Worm (Caenorhabditis elegans): ENCODE data around the gene W04B5.6.
"Not testable (repeated sequence)": the region's sequence is repeated elsewhere in the genome, so short reads cannot be mapped to it uniquely, and the experiment has no call there.

The W04B5.6 gene

ce11 chrIII:2438543-2438942, 3.3 kb upstream of the W04B5.6 start, which contains the start of gene E02H9.13:
Gene E02H9.13 (minus strand): TSS chrIII:2438741.
- TF ChIP-seq ztf-4 (tag; optimal IDR thresholded peaks at IDR 0.05) (no peak), lsy-12 (tag; optimal IDR thresholded peaks at IDR 0.05) (no peak), nhr-23 (tag; optimal IDR thresholded peaks at IDR 0.05) (no peak), nhr-43 (tag; optimal IDR thresholded peaks at IDR 0.05; ENCODE audit: poor library complexity, severe bottlenecking) (no peak), ama-1 (optimal IDR thresholded peaks at IDR 0.05) (no peak), nhr-77 (tag; optimal IDR thresholded peaks at IDR 0.05) (no peak), ceh-28 (tag; optimal IDR thresholded peaks at IDR 0.05) (no peak), ceh-16 (tag; optimal IDR thresholded peaks at IDR 0.05) (no peak), nhr-76 (tag; optimal IDR thresholded peaks at IDR 0.05) (no peak), fkh-2 (tag; optimal IDR thresholded peaks at IDR 0.05) (no peak), ceh-82 (tag; optimal IDR thresholded peaks at IDR 0.05) (no peak), pqm-1 (tag; optimal IDR thresholded peaks at IDR 0.05) (no peak), fkh-10 (GFP tag; optimal IDR thresholded peaks at IDR 0.05) (no peak), tbx-2 (tag; optimal IDR thresholded peaks at IDR 0.05) (no peak), elt-1 (tag; optimal IDR thresholded peaks at IDR 0.05) (no peak)

ce11 chrIII:2435805-2436204, 532 bp upstream of the W04B5.6 start, which contains the start of gene E02H9.6:
Gene E02H9.6 (plus strand): TSS chrIII:2436105.
- not testable (repeated sequence) for TF ChIP-seq skn-1, lin-15B, fos-1 (tag; optimal IDR thresholded peaks at IDR 0.05)

- TF ChIP-seq R02D3.7 (tag; optimal IDR thresholded peaks at IDR 0.05) = no peak
- no peak for TF ChIP-seq tbx-2 (tag; optimal IDR thresholded peaks at IDR 0.05)
- no peak for TF ChIP-seq elt-3 (tag; optimal IDR thresholded peaks at IDR 0.05)
- TF ChIP-seq skn-1 (tag; optimal IDR thresholded peaks at IDR 0.05) = no peak
- no peak for TF ChIP-seq pha-4 (tag; optimal IDR thresholded peaks at IDR 0.05)
- TF ChIP-seq sea-2 (GFP tag; optimal IDR thresholded peaks at IDR 0.05) = no peak
- no peak for TF ChIP-seq eor-1 (tag; optimal IDR thresholded peaks at IDR 0.05)
- TF ChIP-seq daf-12 (tag; optimal IDR thresholded peaks at IDR 0.05) = no peak
- TF ChIP-seq nhr-76 (tag; optimal IDR thresholded peaks at IDR 0.05) = no peak
- no peak for TF ChIP-seq nhr-25 (tag; optimal IDR thresholded peaks at IDR 0.05)
- TF ChIP-seq ztf-11 (tag; optimal IDR thresholded peaks at IDR 0.05) = no peak
- TF ChIP-seq nhr-43 (tag; optimal IDR thresholded peaks at IDR 0.05; ENCODE audit: poor library complexity, severe bottlenecking) = no peak
- no peak for TF ChIP-seq ceh-82 (tag; optimal IDR thresholded peaks at IDR 0.05)
- no peak for TF ChIP-seq unc-39 (tag; optimal IDR thresholded peaks at IDR 0.05)
- TF ChIP-seq elt-1 (tag; optimal IDR thresholded peaks at IDR 0.05) = no peak
- no peak for TF ChIP-seq unc-62 (GFP tag; optimal IDR thresholded peaks at IDR 0.05)
- no peak for TF ChIP-seq ceh-9 (tag; optimal IDR thresholded peaks at IDR 0.05)
- TF ChIP-seq nfya-1 (tag; optimal IDR thresholded peaks at IDR 0.05; ENCODE audit: insufficient read depth) = no peak
These were observed 2.3 kb downstream of the W04B5.6 start for ce11 chrIII:2432925-2433324.

ce11 chrIII:2426122-2426521, 9.2 kb downstream of the W04B5.6 start, which contains the start of gene W04B5.8:
Gene W04B5.8 (plus strand): TSS chrIII:2426316.
- no peak for TF ChIP-seq nhr-237 (tag; optimal IDR thresholded peaks at IDR 0.05)
- TF ChIP-seq ztf-4 (tag; optimal IDR thresholded peaks at IDR 0.05) = no peak
- TF ChIP-seq hmg-11 (tag; optimal IDR thresholded peaks at IDR 0.05) = peak; percentile 48
- peak; percentile 5 for TF ChIP-seq ceh-28 (tag; optimal IDR thresholded peaks at IDR 0.05)
- TF ChIP-seq nhr-77 (tag; optimal IDR thresholded peaks at IDR 0.05) = no peak
- peak; percentile 19 for TF ChIP-seq nfya-1 (tag; optimal IDR thresholded peaks at IDR 0.05; ENCODE audit: insufficient read depth)
- no peak for TF ChIP-seq egl-27 (tag; optimal IDR thresholded peaks at IDR 0.05)

- no peak for TF ChIP-seq unc-62 (GFP tag; optimal IDR thresholded peaks at IDR 0.05)
- no peak for TF ChIP-seq nhr-11 (tag; optimal IDR thresholded peaks at IDR 0.05)
- TF ChIP-seq lin-15B (tag; optimal IDR thresholded peaks at IDR 0.05) = no peak
- TF ChIP-seq elt-2 (tag; optimal IDR thresholded peaks at IDR 0.05) = no peak
- no peak for TF ChIP-seq nfya-1 (tag; optimal IDR thresholded peaks at IDR 0.05; ENCODE audit: insufficient read depth)
- no peak for TF ChIP-seq elt-3 (tag; optimal IDR thresholded peaks at IDR 0.05)
- no peak for TF ChIP-seq skn-1 (tag; optimal IDR thresholded peaks at IDR 0.05)
- no peak for TF ChIP-seq fos-1 (tag; optimal IDR thresholded peaks at IDR 0.05)
- no peak for TF ChIP-seq hmg-11 (tag; optimal IDR thresholded peaks at IDR 0.05)
- no peak for TF ChIP-seq lsy-12 (tag; optimal IDR thresholded peaks at IDR 0.05)
These were observed 10.4 kb downstream of the W04B5.6 start for ce11 chrIII:2424783-2425329.
